Fruit fly (Drosophila melanogaster): ENCODE measurements around the gene p38c.

DNA sequence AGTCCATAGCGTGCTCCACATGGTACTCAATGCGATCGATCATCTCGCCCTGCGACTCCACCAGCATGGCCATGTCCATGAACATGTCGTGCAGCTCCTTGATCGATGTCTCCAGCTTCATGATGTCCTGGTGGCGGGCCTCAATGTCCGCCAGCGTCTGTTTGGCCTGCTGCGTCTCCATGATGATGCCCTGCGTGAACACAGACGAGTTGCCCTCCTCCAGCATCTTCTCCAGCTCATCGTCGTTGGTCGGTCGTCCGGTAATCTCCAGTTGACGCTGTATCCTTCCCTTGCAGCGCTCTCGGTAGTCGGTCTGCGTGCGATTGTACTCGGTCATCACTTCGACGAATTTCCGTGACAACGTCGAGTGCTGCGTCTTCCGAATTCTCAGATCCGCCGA lies 46.3 kb downstream of the p38c start:
- TF ChIP-seq psq (optimal IDR thresholded peaks at IDR 0.05) (no peak), Myc (optimal IDR thresholded peaks at IDR 0.05) (no peak)
